Fruit fly (Drosophila melanogaster): ENCODE results near the gene Lrch.

Lrch gene

dm6 chr2L:17421366-17421765 is 37.5 kb upstream of the Lrch start (continued):
- TF ChIP-seq CG16779 (tag; optimal IDR thresholded peaks at IDR 0.05) (no peak), fd59A (GFP tag; optimal IDR thresholded peaks at IDR 0.05) (no peak), fd85E (GFP tag; optimal IDR thresholded peaks at IDR 0.05) (no peak), svp (GFP tag) (peak; percentile 64), Smox (GFP tag; optimal IDR thresholded peaks at IDR 0.05) (peak; percentile 4), CG8319 (GFP tag; optimal IDR thresholded peaks at IDR 0.05) (peak; percentile 20), CG31627 (GFP tag; optimal IDR thresholded peaks at IDR 0.05) (peak; percentile 52), Eip78C (GFP tag) (no peak), Met (GFP tag; optimal IDR thresholded peaks at IDR 0.05) (peak; percentile 60), fkh (GFP tag; optimal IDR thresholded peaks at IDR 0.05) (no peak), net (GFP tag; optimal IDR thresholded peaks at IDR 0.05) (no peak), Eip93F (GFP tag; optimal IDR thresholded peaks at IDR 0.05) (no peak), dac (GFP tag; optimal IDR thresholded peaks at IDR 0.05) (no peak), OdsH (GFP tag; optimal IDR thresholded peaks at IDR 0.05) (peak; percentile 35), CG11902 (GFP tag; optimal IDR thresholded peaks at IDR 0.05) (no peak), CG6163 (GFP tag; IDR thresholded peaks at IDR 0.05) (0 out of 3 replicates have a peak, but pooled peaks have one; percentile 26), CG34406 (GFP tag; optimal IDR thresholded peaks at IDR 0.05) (peak; percentile 49), Sox14 (GFP tag; optimal IDR thresholded peaks at IDR 0.05) (peak; percentile 13), CG6792 (GFP tag; optimal IDR thresholded peaks at IDR 0.05) (peak; percentile 21), CG32006 (GFP tag; optimal IDR thresholded peaks at IDR 0.05) (peak; percentile 36), Blimp-1 (GFP tag; optimal IDR thresholded peaks at IDR 0.05) (peak; percentile 10), CG7368 (GFP tag; optimal IDR thresholded peaks at IDR 0.05) (no peak), CG3919 (GFP tag; optimal IDR thresholded peaks at IDR 0.05) (no peak), acj6 (GFP tag; optimal IDR thresholded peaks at IDR 0.05) (peak; percentile 75), CG10669 (GFP tag; optimal IDR thresholded peaks at IDR 0.05) (peak; percentile 57), CG8119 (GFP tag; IDR thresholded peaks at IDR 0.05) (peak; percentile 57; the same call in 2 of the 3 replicates), Sox15 (GFP tag; optimal IDR thresholded peaks at IDR 0.05) (peak; percentile 3), ss (GFP tag; optimal IDR thresholded peaks at IDR 0.05) (no peak), Lpt (GFP tag; optimal IDR thresholded peaks at IDR 0.05) (no peak), Eip75B (GFP tag; optimal IDR thresholded peaks at IDR 0.05) (peak; percentile 55), CG1621 (tag; optimal IDR thresholded peaks at IDR 0.05) (no peak), CG11762 (GFP tag; optimal IDR thresholded peaks at IDR 0.05; ENCODE audit: insufficient read depth) (peak; percentile 21), CG4318 (GFP tag; optimal IDR thresholded peaks at IDR 0.05) (peak; percentile 7), spab (GFP tag; optimal IDR thresholded peaks at IDR 0.05) (peak; percentile 52), Hr38 (GFP tag; optimal IDR thresholded peaks at IDR 0.05) (no peak), CG10631 (GFP tag; optimal IDR thresholded peaks at IDR 0.05) (peak; percentile 51)

DNA sequence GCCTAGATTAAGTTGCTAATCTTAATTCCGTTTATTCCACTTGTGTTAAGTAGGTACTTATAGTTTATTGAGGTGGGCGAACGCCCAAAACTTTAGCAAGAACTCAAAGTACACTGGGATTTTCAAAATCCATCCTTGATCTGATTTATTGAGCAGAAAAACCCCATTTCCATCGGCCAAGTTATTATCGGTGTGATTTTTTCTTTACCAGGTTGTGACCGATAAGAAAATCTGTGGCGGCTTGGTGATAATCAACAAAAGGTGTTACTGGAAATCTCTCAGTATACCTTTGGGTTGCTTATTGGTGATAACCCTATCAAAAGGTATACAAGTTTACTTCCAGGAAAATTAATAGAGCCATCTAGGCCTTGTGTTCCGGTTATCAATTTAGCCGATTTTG is 36.5 kb upstream of the Lrch start:
- TF ChIP-seq Hr39 (GFP tag; optimal IDR thresholded peaks at IDR 0.05), result no peak
- no peak for TF ChIP-seq CG3919 (GFP tag; optimal IDR thresholded peaks at IDR 0.05)
- no peak for TF ChIP-seq CG11762 (GFP tag; optimal IDR thresholded peaks at IDR 0.05; ENCODE audit: insufficient read depth)
- TF ChIP-seq acj6 (GFP tag; optimal IDR thresholded peaks at IDR 0.05), result no peak
- TF ChIP-seq Hr38 (GFP tag; optimal IDR thresholded peaks at IDR 0.05), result no peak
- TF ChIP-seq esn (GFP tag; optimal IDR thresholded peaks at IDR 0.05), result no peak
- no peak for TF ChIP-seq pdm3 (GFP tag; optimal IDR thresholded peaks at IDR 0.05)
- TF ChIP-seq svp (GFP tag), result no peak
- no peak for TF ChIP-seq CG8119 (GFP tag; IDR thresholded peaks at IDR 0.05)
- TF ChIP-seq CG11902 (GFP tag; optimal IDR thresholded peaks at IDR 0.05), result no peak
- no peak for TF ChIP-seq achi (GFP tag; optimal IDR thresholded peaks at IDR 0.05)
- no peak for TF ChIP-seq CG6276 (GFP tag; optimal IDR thresholded peaks at IDR 0.05)
- TF ChIP-seq OdsH (GFP tag; optimal IDR thresholded peaks at IDR 0.05), result no peak
- no peak for TF ChIP-seq spab (GFP tag; optimal IDR thresholded peaks at IDR 0.05)
- no peak for TF ChIP-seq ss (GFP tag; optimal IDR thresholded peaks at IDR 0.05)
